Fruit fly (Drosophila melanogaster) whole organism, larva: ENCODE results near the gene AhcyL1.

Experiments
- noc ChIP-seq: fragments of 200-800 bp; sonication (Bioruptor generic); optimal IDR thresholded peaks from 3 replicates; lab custom pipeline; 2019; ENCODE audit warnings: missing biosample characterization, mild to moderate bottlenecking, missing genetic modification characterization, moderate library complexity

Gene AhcyL1

dm6 chr3L:2745698-2746410, 26.3 kb downstream of the AhcyL1 start:
- TF ChIP-seq noc = no peak

DNA sequence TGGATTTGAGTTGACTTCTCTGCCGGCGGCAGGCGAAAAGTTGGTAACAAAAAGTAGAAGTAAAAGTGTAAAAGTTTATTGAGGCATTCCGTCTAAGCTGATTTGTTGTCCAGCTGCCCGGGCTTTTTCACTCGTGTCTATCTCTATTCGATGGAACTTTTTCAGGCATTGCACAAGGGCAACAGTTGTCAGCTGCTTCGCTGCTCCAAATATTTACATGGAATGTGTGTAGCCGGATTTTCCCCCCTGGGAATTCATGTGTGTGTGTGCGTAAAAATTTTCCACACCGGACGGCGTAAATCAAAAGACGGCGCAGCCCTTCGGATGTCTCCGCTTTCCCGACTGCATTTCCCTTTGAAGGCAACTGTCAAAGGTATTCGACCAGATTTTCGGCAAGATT, 27.2 kb downstream of the AhcyL1 start:
- no peak for TF ChIP-seq noc

- TF ChIP-seq noc = no peak
Measured at dm6 chr3L:2743755-2744154, 28.4 kb downstream of the AhcyL1 start.

DNA sequence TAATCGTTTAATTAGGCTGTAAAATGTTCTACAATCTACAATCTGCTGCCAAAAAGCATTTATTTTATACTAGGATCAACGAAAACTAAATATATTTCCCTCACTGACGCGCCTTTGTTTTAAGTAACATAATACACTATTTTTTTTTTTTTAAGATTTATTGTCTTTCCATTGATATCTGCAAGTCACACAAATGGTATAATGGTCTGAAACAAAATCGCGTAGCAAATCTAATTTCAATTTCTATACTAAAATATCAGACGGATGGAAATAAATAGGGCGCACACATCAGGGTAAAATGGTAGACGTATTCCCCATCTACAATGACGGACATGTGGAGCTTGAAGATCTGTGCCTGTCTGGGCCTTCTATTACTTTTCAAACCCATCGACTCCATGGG, 32.7 kb downstream of the AhcyL1 start, which contains the start of gene Acp62F:
Gene Acp62F (plus strand): TSS at position 301 of the 400 bp plus-strand sequence.
- no peak for TF ChIP-seq noc

DNA sequence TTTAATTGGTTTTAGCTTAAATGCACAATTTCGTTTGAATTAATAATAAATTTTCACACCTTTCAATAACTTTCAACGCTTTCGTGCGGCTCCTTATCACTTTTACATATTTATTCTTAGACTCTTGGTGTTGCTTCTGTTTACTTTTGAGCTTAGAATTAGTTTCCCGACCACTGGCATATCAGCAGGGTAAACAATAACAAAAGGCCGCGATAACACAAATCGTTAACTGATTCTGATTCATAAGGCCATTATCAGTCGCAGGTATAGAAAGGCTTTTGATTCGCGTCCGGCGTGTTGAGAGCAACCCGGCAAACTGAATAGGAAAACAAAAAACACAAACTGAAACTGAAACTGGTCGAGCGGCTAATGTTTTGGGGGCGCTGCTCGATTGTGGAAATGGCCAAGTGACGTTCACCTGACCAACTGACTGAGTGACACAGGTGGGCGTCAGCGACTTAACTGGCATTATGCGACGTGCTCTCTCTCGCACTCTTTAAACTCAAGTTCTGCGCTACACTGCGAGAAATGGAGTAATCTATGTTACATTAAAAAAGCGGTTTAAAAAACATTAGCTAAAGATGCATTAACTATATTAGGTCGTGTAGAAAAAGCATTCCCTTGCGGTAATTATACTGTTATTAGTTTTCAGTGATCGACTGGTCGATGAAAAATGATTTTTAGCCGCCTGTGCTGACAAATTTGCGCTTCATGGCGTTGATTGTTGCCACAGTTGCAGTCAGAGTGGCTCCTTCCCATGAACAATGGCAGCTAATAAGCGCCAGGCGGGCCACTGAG, 37.6 kb downstream of the AhcyL1 start:
- no peak for TF ChIP-seq noc

- peak; percentile 45 for TF ChIP-seq noc
Measured at dm6 chr3L:2733208-2733607, 38.9 kb downstream of the AhcyL1 start.

dm6 chr3L:2730911-2731310, 41.2 kb downstream of the AhcyL1 start:
- no peak for TF ChIP-seq noc

dm6 chr3L:2727023-2727422, 45.1 kb downstream of the AhcyL1 start:
- TF ChIP-seq noc = no peak
